Fruit fly (Drosophila melanogaster): Measurements from ENCODE around the gene glec.

glec gene

dm6 chr3R:21808622-21809347 lies 47.3 kb downstream of the glec start (continued):
- TF ChIP-seq Mes4 (GFP tag; optimal IDR thresholded peaks at IDR 0.05) (no peak), chinmo (GFP tag; IDR thresholded peaks at IDR 0.05; ENCODE audit: partially characterized antibody) (0 out of 4 replicates have a peak, but pooled peaks have one; percentile 10), tup (GFP tag; optimal IDR thresholded peaks at IDR 0.05) (no peak), H15 (GFP tag; IDR thresholded peaks at IDR 0.05) (no peak), CG10543 (GFP tag; optimal IDR thresholded peaks at IDR 0.05) (no peak), esg (GFP tag; conservative IDR thresholded peaks at IDR 0.05) (no peak), Sox100B (GFP tag; optimal IDR thresholded peaks at IDR 0.05) (peak; percentile 8), CG10321 (GFP tag; IDR thresholded peaks at IDR 0.05) (peak; percentile 87), CG8388 (GFP tag; optimal IDR thresholded peaks at IDR 0.05) (no peak), D19B (GFP tag; optimal IDR thresholded peaks at IDR 0.05) (no peak), CG7928 (GFP tag; optimal IDR thresholded peaks at IDR 0.05) (no peak), gsb-n (tag; optimal IDR thresholded peaks at IDR 0.05) (no peak), Atf-2 (GFP tag; optimal IDR thresholded peaks at IDR 0.05) (no peak), nau (GFP tag; optimal IDR thresholded peaks at IDR 0.05) (no peak), Trl (optimal IDR thresholded peaks at IDR 0.05) (peak; percentile 57 to 64), Trl (GFP tag; optimal IDR thresholded peaks at IDR 0.05) (no peak), run (tag; optimal IDR thresholded peaks at IDR 0.05) (no peak), MTF-1 (GFP tag; optimal IDR thresholded peaks at IDR 0.05; ENCODE audit: borderline replicate concordance) (no peak), CG33557 (GFP tag; optimal IDR thresholded peaks at IDR 0.05) (no peak), Deaf1 (tag; optimal IDR thresholded peaks at IDR 0.05) (no peak), TFAM (GFP tag; optimal IDR thresholded peaks at IDR 0.05) (no peak), phol (tag; optimal IDR thresholded peaks at IDR 0.05) (peak; percentile 21), CG13775 (GFP tag; optimal IDR thresholded peaks at IDR 0.05) (no peak), Antp (GFP tag; optimal IDR thresholded peaks at IDR 0.05) (no peak), cato (GFP tag; optimal IDR thresholded peaks at IDR 0.05; ENCODE audit: borderline replicate concordance) (no peak), fd3F (GFP tag; optimal IDR thresholded peaks at IDR 0.05) (no peak), Hr51 (GFP tag; optimal IDR thresholded peaks at IDR 0.05) (peak in 1 of 2 experiments; percentile 35), CG18599 (GFP tag; optimal IDR thresholded peaks at IDR 0.05) (peak; percentile 70), disco-r (GFP tag; optimal IDR thresholded peaks at IDR 0.05) (no peak), Bgb (GFP tag; IDR thresholded peaks at IDR 0.05; ENCODE audit: partially characterized antibody) (peak; percentile 36; the same call in 1 of the 2 replicates), Fer3 (tag; optimal IDR thresholded peaks at IDR 0.05) (peak; percentile 4), CG11723 (GFP tag; optimal IDR thresholded peaks at IDR 0.05) (no peak), kay (GFP tag; optimal IDR thresholded peaks at IDR 0.05) (no peak), ems (GFP tag; optimal IDR thresholded peaks at IDR 0.05) (no peak), chm (GFP tag; IDR thresholded peaks at IDR 0.05) (no peak), CG13624 (GFP tag; optimal IDR thresholded peaks at IDR 0.05) (no peak), Nf-YC (tag; optimal IDR thresholded peaks at IDR 0.05) (peak; percentile 28), ato (GFP tag; IDR thresholded peaks at IDR 0.05; ENCODE audit: partially characterized antibody) (no peak), CG9797 (GFP tag; optimal IDR thresholded peaks at IDR 0.05) (no peak), CG15011 (GFP tag; optimal IDR thresholded peaks at IDR 0.05) (no peak), CG11504 (tag; optimal IDR thresholded peaks at IDR 0.05) (peak; percentile 45), cad (GFP tag; optimal IDR thresholded peaks at IDR 0.05) (no peak), Camta (GFP tag; optimal IDR thresholded peaks at IDR 0.05) (no peak), CG8089 (GFP tag; optimal IDR thresholded peaks at IDR 0.05) (no peak), Meics (GFP tag; optimal IDR thresholded peaks at IDR 0.05) (peak; percentile 61), sqz (GFP tag; optimal IDR thresholded peaks at IDR 0.05) (no peak), CG11560 (tag; IDR thresholded peaks at IDR 0.05) (no peak), ro (GFP tag; IDR thresholded peaks at IDR 0.05) (no peak), Ssrp (tag; optimal IDR thresholded peaks at IDR 0.05) (no peak)
